Fruit fly (Drosophila melanogaster) whole organism, prepupa: ENCODE data around the gene Naglu.
A peak's percentile ranks its signal among the peaks of the same experiment; 100 is the strongest.

ENCODE experiments used
- Blimp-1 ChIP-seq: fragments of 200-800 bp; sonication (Bioruptor generic); optimal IDR thresholded peaks from 3 replicates; lab custom pipeline; 2017; ENCODE audit warnings: missing biosample characterization, missing genetic modification characterization, mild to moderate bottlenecking, moderate library complexity, missing genetic modification reagents
- CG10631 ChIP-seq: fragments of 200-800 bp; sonication (Bioruptor generic); optimal IDR thresholded peaks from 2 replicates; lab custom pipeline; 2016; ENCODE audit warnings: missing biosample characterization, missing genetic modification characterization
- CG10669 ChIP-seq: fragments of 200-800 bp; sonication (Bioruptor generic); optimal IDR thresholded peaks from 3 replicates; lab custom pipeline; 2018; ENCODE audit warnings: missing biosample characterization, mild to moderate bottlenecking, missing genetic modification characterization, moderate library complexity
- CG11294 ChIP-seq: fragments of 200-800 bp; sonication (Bioruptor generic); IDR thresholded peaks from 2 replicates; pipeline ENCODE4 v1.3.6; 2022; ENCODE audit warnings: missing biosample characterization, missing genetic modification characterization
- CG11762 ChIP-seq: fragments of 200-800 bp; sonication (Bioruptor generic); optimal IDR thresholded peaks from 3 replicates; lab custom pipeline; 2016; ENCODE audit warnings: missing biosample characterization, missing genetic modification characterization; ENCODE audit not compliant: insufficient read depth
- CG11902 ChIP-seq: fragments of 200-800 bp; sonication (Bioruptor generic); optimal IDR thresholded peaks from 3 replicates; lab custom pipeline; 2016; ENCODE audit warnings: missing biosample characterization, missing genetic modification characterization
- CG15336 ChIP-seq: fragments of 200-800 bp; sonication (Bioruptor generic); IDR thresholded peaks from 2 replicates; pipeline ENCODE4 v1.3.6; 2022; ENCODE audit warnings: missing biosample characterization, missing genetic modification characterization
- CG1621 ChIP-seq: fragments of 200-800 bp; sonication (Bioruptor generic); optimal IDR thresholded peaks from 3 replicates; lab custom pipeline; 2018; ENCODE audit warnings: missing biosample characterization, mild to moderate bottlenecking, missing genetic modification characterization
- CG16779 ChIP-seq: fragments of 200-800 bp; sonication (Bioruptor generic); optimal IDR thresholded peaks from 3 replicates; lab custom pipeline; 2017; ENCODE audit warnings: missing biosample characterization, mild to moderate bottlenecking, missing genetic modification characterization
- CG3032 ChIP-seq: fragments of 200-800 bp; optimal IDR thresholded peaks from 2 replicates; lab custom pipeline; 2019; ENCODE audit warnings: missing biosample characterization, mild to moderate bottlenecking, missing genetic modification characterization, moderate library complexity
- CG32006 ChIP-seq: fragments of 200-800 bp; sonication (Bioruptor generic); optimal IDR thresholded peaks from 3 replicates; lab custom pipeline; 2017; ENCODE audit warnings: missing biosample characterization, mild to moderate bottlenecking, missing genetic modification characterization
- CG6163 ChIP-seq: fragments of 200-800 bp; sonication (Bioruptor generic); IDR thresholded peaks from 3 replicates; pipeline ENCODE4 v1.3.6; 2022; ENCODE audit warnings: missing biosample characterization, missing genetic modification characterization
- CG6276 ChIP-seq: fragments of 200-800 bp; sonication (Bioruptor generic); optimal IDR thresholded peaks from 2 replicates; lab custom pipeline; 2017; ENCODE audit warnings: missing biosample characterization, mild to moderate bottlenecking, missing genetic modification characterization
- CG6792 ChIP-seq: fragments of 200-800 bp; sonication (Bioruptor generic); optimal IDR thresholded peaks from 3 replicates; lab custom pipeline; 2016; ENCODE audit warnings: missing biosample characterization, missing genetic modification characterization
- CG6808 ChIP-seq: fragments of 200-800 bp; sonication (Bioruptor generic); optimal IDR thresholded peaks from 3 replicates; lab custom pipeline; 2017; ENCODE audit warnings: missing biosample characterization, missing genetic modification characterization, mild to moderate bottlenecking, moderate library complexity, missing genetic modification reagents
- CG6854 ChIP-seq: fragments of 200-800 bp; sonication (Bioruptor generic); optimal IDR thresholded peaks from 2 replicates; lab custom pipeline; 2017; ENCODE audit warnings: missing biosample characterization, mild to moderate bottlenecking, missing genetic modification characterization
- CG8319 ChIP-seq: fragments of 200-800 bp; sonication (Bioruptor generic); optimal IDR thresholded peaks from 3 replicates; lab custom pipeline; 2016; ENCODE audit warnings: missing biosample characterization, missing genetic modification characterization
- CG8632 ChIP-seq: fragments of 200-800 bp; sonication (Bioruptor generic); optimal IDR thresholded peaks from 3 replicates; lab custom pipeline; 2016; ENCODE audit warnings: missing biosample characterization, missing genetic modification characterization
- CG9139 ChIP-seq: fragments of 200-800 bp; sonication (Bioruptor generic); optimal IDR thresholded peaks from 3 replicates; lab custom pipeline; 2017; ENCODE audit warnings: missing biosample characterization, mild to moderate bottlenecking, missing genetic modification characterization
- Eip75B ChIP-seq: fragments of 200-800 bp; sonication (Bioruptor generic); optimal IDR thresholded peaks from 3 replicates; lab custom pipeline; 2016; ENCODE audit warnings: missing biosample characterization, missing genetic modification characterization
- Eip78C ChIP-seq: fragments of 200-800 bp; sonication (Bioruptor generic); peaks from one replicate; lab custom pipeline; 2016; ENCODE audit warnings: missing biosample characterization, missing genetic modification characterization
- Ets21C ChIP-seq: fragments of 200-800 bp; sonication (Bioruptor generic); optimal IDR thresholded peaks from 3 replicates; lab custom pipeline; 2016; ENCODE audit warnings: missing biosample characterization, missing genetic modification characterization
- Ets96B ChIP-seq: fragments of 200-800 bp; optimal IDR thresholded peaks from 2 replicates; lab custom pipeline; 2019; ENCODE audit warnings: missing biosample characterization, mild to moderate bottlenecking, missing genetic modification characterization, moderate library complexity
- Gug ChIP-seq: fragments of 200-800 bp; sonication (Bioruptor generic); IDR thresholded peaks from 2 replicates; pipeline ENCODE4 v1.3.6; 2022; ENCODE audit warnings: missing biosample characterization, missing genetic modification characterization
- Hr4 ChIP-seq: fragments of 200-800 bp; sonication (Bioruptor generic); optimal IDR thresholded peaks from 3 replicates; lab custom pipeline; 2016; ENCODE audit warnings: missing biosample characterization, missing genetic modification characterization
- Lpt ChIP-seq: fragments of 200-800 bp; sonication (Bioruptor generic); optimal IDR thresholded peaks from 3 replicates; lab custom pipeline; 2016; ENCODE audit warnings: missing biosample characterization, missing genetic modification characterization
- Met ChIP-seq: fragments of 200-800 bp; sonication (Bioruptor generic); optimal IDR thresholded peaks from 3 replicates; lab custom pipeline; 2016; ENCODE audit warnings: missing biosample characterization, missing genetic modification characterization
- OdsH ChIP-seq: fragments of 200-800 bp; sonication (Bioruptor generic); optimal IDR thresholded peaks from 3 replicates; lab custom pipeline; 2016; ENCODE audit warnings: missing biosample characterization, missing genetic modification characterization
- Smox ChIP-seq: fragments of 200-800 bp; sonication (Bioruptor generic); optimal IDR thresholded peaks from 3 replicates; lab custom pipeline; 2016; ENCODE audit warnings: missing biosample characterization, missing genetic modification characterization
- Sox102F ChIP-seq: fragments of 200-800 bp; sonication (Bioruptor generic); optimal IDR thresholded peaks from 2 replicates; lab custom pipeline; 2016; ENCODE audit warnings: missing biosample characterization, mild to moderate bottlenecking, missing genetic modification characterization
- Sox14 ChIP-seq: fragments of 200-800 bp; sonication (Bioruptor generic); optimal IDR thresholded peaks from 3 replicates; lab custom pipeline; 2016; ENCODE audit warnings: missing biosample characterization, missing genetic modification characterization
- Sox15 ChIP-seq: fragments of 200-800 bp; sonication (Bioruptor generic); optimal IDR thresholded peaks from 3 replicates; lab custom pipeline; 2016; ENCODE audit warnings: missing biosample characterization, missing genetic modification characterization
- achi ChIP-seq: fragments of 200-800 bp; sonication (Bioruptor generic); optimal IDR thresholded peaks from 3 replicates; lab custom pipeline; 2016; ENCODE audit warnings: missing biosample characterization, missing genetic modification characterization
- cyc ChIP-seq: fragments of 200-800 bp; sonication (Bioruptor generic); optimal IDR thresholded peaks from 3 replicates; lab custom pipeline; 2016; ENCODE audit warnings: missing biosample characterization, missing genetic modification characterization
- eg ChIP-seq: fragments of 200-800 bp; sonication (Bioruptor generic); IDR thresholded peaks from 3 replicates; pipeline ENCODE4 v1.3.6; 2022; ENCODE audit warnings: missing biosample characterization, missing genetic modification characterization
- esn ChIP-seq: fragments of 200-800 bp; sonication (Bioruptor generic); optimal IDR thresholded peaks from 2 replicates; lab custom pipeline; 2016; ENCODE audit warnings: missing biosample characterization, mild to moderate bottlenecking, missing genetic modification characterization, moderate library complexity
- fd59A ChIP-seq: fragments of 200-800 bp; sonication (Bioruptor generic); optimal IDR thresholded peaks from 2 replicates; lab custom pipeline; 2017; ENCODE audit warnings: missing biosample characterization, mild to moderate bottlenecking, missing genetic modification characterization, missing genetic modification reagents
- fd85E ChIP-seq: fragments of 200-800 bp; sonication (Bioruptor generic); optimal IDR thresholded peaks from 3 replicates; lab custom pipeline; 2016; ENCODE audit warnings: missing biosample characterization, missing genetic modification characterization
- fkh ChIP-seq: fragments of 200-800 bp; sonication (Bioruptor generic); optimal IDR thresholded peaks from 3 replicates; lab custom pipeline; 2017; ENCODE audit warnings: missing biosample characterization, mild to moderate bottlenecking, missing genetic modification characterization, moderate library complexity
- net ChIP-seq: fragments of 200-800 bp; sonication (Bioruptor generic); optimal IDR thresholded peaks from 3 replicates; lab custom pipeline; 2016; ENCODE audit warnings: missing biosample characterization, missing genetic modification characterization
- pdm3 ChIP-seq: fragments of 200-800 bp; sonication (Bioruptor generic); optimal IDR thresholded peaks from 3 replicates; lab custom pipeline; 2016; ENCODE audit warnings: missing biosample characterization, missing genetic modification characterization
- salr ChIP-seq, 2 experiments: fragments of 200-800 bp; sonication (Bioruptor generic); optimal IDR thresholded peaks; 3 replicates each; lab custom pipeline; 2016 to 2018; ENCODE audit warnings: missing biosample characterization in 2 of 2, missing genetic modification characterization in 2 of 2, mild to moderate bottlenecking in 1 of 2
- spab ChIP-seq: fragments of 200-800 bp; sonication (Bioruptor generic); optimal IDR thresholded peaks from 2 replicates; lab custom pipeline; 2017; ENCODE audit warnings: missing biosample characterization, mild to moderate bottlenecking, missing genetic modification characterization, missing genetic modification reagents
- svp ChIP-seq: fragments of 200-800 bp; sonication (Bioruptor generic); peaks from one replicate; lab custom pipeline; 2016; ENCODE audit warnings: missing biosample characterization, missing genetic modification characterization
- topi ChIP-seq: fragments of 200-800 bp; sonication (Bioruptor generic); optimal IDR thresholded peaks from 3 replicates; lab custom pipeline; 2016; ENCODE audit warnings: missing biosample characterization, missing genetic modification characterization
- vri ChIP-seq: fragments of 200-800 bp; sonication (Bioruptor generic); optimal IDR thresholded peaks from 3 replicates; lab custom pipeline; 2016; ENCODE audit warnings: missing biosample characterization, mild to moderate bottlenecking, missing genetic modification characterization

Naglu gene

dm6 chr2L:8381508-8382036 is 30.1 kb downstream of the Naglu start, which contains the start of gene AlaRS (continued):
- TF ChIP-seq fkh (GFP tag; lab: Kevin White, UChicago): peak; percentile 66
- TF ChIP-seq CG6276 (GFP tag; lab: Kevin White, UChicago): no peak
- peak; percentile 71 for TF ChIP-seq vri (GFP tag; lab: Kevin White, UChicago)
- TF ChIP-seq salr (GFP tag; optimal IDR thresholded peaks at IDR 0.05; lab: Kevin White, UChicago): peak in 1 of 2 experiments; percentile 19
- peak; percentile 8 for TF ChIP-seq CG3032 (tag; lab: Kevin White, UChicago)
- TF ChIP-seq net (GFP tag; lab: Kevin White, UChicago): peak; percentile 32
- peak; percentile 59 for TF ChIP-seq OdsH
- TF ChIP-seq CG6854 (GFP tag; lab: Kevin White, UChicago): peak; percentile 5
- peak; percentile 9 for TF ChIP-seq fd85E (GFP tag; lab: Kevin White, UChicago)
- TF ChIP-seq CG9139: peak; percentile 6
- peak; percentile 14 for TF ChIP-seq CG32006
- TF ChIP-seq Sox14 (GFP tag; lab: Kevin White, UChicago): peak; percentile 45
- TF ChIP-seq pdm3 (GFP tag; lab: Kevin White, UChicago): peak; percentile 42
- TF ChIP-seq CG16779: no peak
- TF ChIP-seq spab (GFP tag; lab: Kevin White, UChicago): no peak
- TF ChIP-seq CG11294 (GFP tag; lab: Robert Waterston, UW): no peak
- TF ChIP-seq topi (GFP tag; lab: Kevin White, UChicago): peak; percentile 44
- TF ChIP-seq CG6163: peak; percentile 37; the same call in 1 of the 3 replicates

dm6 chr2L:8376717-8377116 is 35.0 kb downstream of the Naglu start, which contains the start of the genes CG13390 and CG17294:
CG13390 (minus strand) TSS chr2L:8376797.
CG17294 (plus strand) TSS chr2L:8377035.
- peak; percentile 99 for TF ChIP-seq Ets96B (tag; lab: Kevin White, UChicago)
- peak; percentile 98 for TF ChIP-seq fd59A (GFP tag; lab: Kevin White, UChicago)
- TF ChIP-seq CG32006: peak; percentile 99
- peak; percentile 100 for TF ChIP-seq eg
- TF ChIP-seq Hr4: peak; percentile 99
- peak; percentile 97 to 99 for TF ChIP-seq salr (GFP tag; optimal IDR thresholded peaks at IDR 0.05; lab: Kevin White, UChicago)
- peak; percentile 99 for TF ChIP-seq Lpt (GFP tag; lab: Kevin White, UChicago)
- peak; percentile 97 for TF ChIP-seq vri (GFP tag; lab: Kevin White, UChicago)
- peak; percentile 99 for TF ChIP-seq CG9139
- peak; percentile 99 for TF ChIP-seq CG6792 (GFP tag; lab: Kevin White, UChicago)
- TF ChIP-seq pdm3 (GFP tag; lab: Kevin White, UChicago): peak; percentile 99
- TF ChIP-seq Smox (GFP tag; lab: Kevin White, UChicago): peak; percentile 99
- peak; percentile 100 for TF ChIP-seq CG10631 (GFP tag; lab: Kevin White, UChicago)
- peak; percentile 96 for TF ChIP-seq Ets21C (GFP tag; lab: Kevin White, UChicago)
- TF ChIP-seq Eip75B (GFP tag; lab: Kevin White, UChicago): peak; percentile 99
- TF ChIP-seq net (GFP tag; lab: Kevin White, UChicago): peak; percentile 99
- TF ChIP-seq fkh (GFP tag; lab: Kevin White, UChicago): peak; percentile 95
- peak; percentile 99 for TF ChIP-seq CG11762 (GFP tag; lab: Kevin White, UChicago)
- peak; percentile 99 for TF ChIP-seq CG6276 (GFP tag; lab: Kevin White, UChicago)
- TF ChIP-seq CG1621 (tag; lab: Kevin White, UChicago): peak; percentile 98
- peak; percentile 99 for TF ChIP-seq spab (GFP tag; lab: Kevin White, UChicago)
- peak; percentile 97 for TF ChIP-seq fd85E (GFP tag; lab: Kevin White, UChicago)
- peak; percentile 99 for TF ChIP-seq cyc
- TF ChIP-seq CG10669 (GFP tag; lab: Kevin White, UChicago): peak; percentile 100
- peak; percentile 99 for TF ChIP-seq Gug
- TF ChIP-seq Blimp-1 (GFP tag; lab: Kevin White, UChicago): peak; percentile 98
- peak; percentile 99 for TF ChIP-seq CG6854 (GFP tag; lab: Kevin White, UChicago)
- TF ChIP-seq CG6163: peak; percentile 100
- peak; percentile 99 for TF ChIP-seq CG6808 (GFP tag; lab: Kevin White, UChicago)
- peak; percentile 100 for TF ChIP-seq CG8632
- peak; percentile 100 for TF ChIP-seq Eip78C
- TF ChIP-seq esn (GFP tag; lab: Kevin White, UChicago): peak; percentile 99
- TF ChIP-seq Sox15: peak; percentile 98
- TF ChIP-seq achi (GFP tag; lab: Kevin White, UChicago): peak; percentile 99
- peak; percentile 100 for TF ChIP-seq svp (GFP tag; lab: Kevin White, UChicago)
- peak; percentile 99 for TF ChIP-seq CG8319
- TF ChIP-seq CG15336 (GFP tag; lab: Robert Waterston, UW): peak; percentile 100
- TF ChIP-seq Sox14 (GFP tag; lab: Kevin White, UChicago): peak; percentile 98
- TF ChIP-seq Met: peak; percentile 99
- peak; percentile 98 for TF ChIP-seq CG16779
- peak; percentile 99 for TF ChIP-seq topi (GFP tag; lab: Kevin White, UChicago)
- peak; percentile 99 for TF ChIP-seq Sox102F (GFP tag; lab: Kevin White, UChicago)
- TF ChIP-seq CG11902 (GFP tag; lab: Kevin White, UChicago): peak; percentile 99
- TF ChIP-seq CG3032 (tag; lab: Kevin White, UChicago): peak; percentile 100
